Fruit fly (Drosophila melanogaster) whole organism, adult: Measurements from ENCODE around the gene Nrx-1.

Experiments
- CG11617 ChIP-seq: fragments of 200-800 bp; sonication (Bioruptor generic); optimal IDR thresholded peaks from 2 replicates; lab custom pipeline; 2017; ENCODE audit warnings: mild to moderate bottlenecking, missing biosample characterization, missing genetic modification reagents, missing genetic modification characterization
- CG12768 ChIP-seq: fragments of 200-800 bp; sonication (Bioruptor generic); optimal IDR thresholded peaks from 2 replicates; lab custom pipeline; 2017; ENCODE audit warnings: missing biosample characterization, missing genetic modification characterization, mild to moderate bottlenecking, moderate library complexity, missing genetic modification reagents
- CG14711 ChIP-seq: fragments of 200-800 bp; sonication (Bioruptor generic); optimal IDR thresholded peaks from 2 replicates; lab custom pipeline; 2018; ENCODE audit warnings: missing biosample characterization, mild to moderate bottlenecking, missing genetic modification characterization, moderate library complexity
- CG33017 ChIP-seq: fragments of 200-800 bp; sonication (Bioruptor generic); optimal IDR thresholded peaks from 2 replicates; lab custom pipeline; 2018; ENCODE audit warnings: missing biosample characterization, mild to moderate bottlenecking, missing genetic modification characterization, moderate library complexity
- CG5204 ChIP-seq: fragments of 200-800 bp; sonication (Bioruptor generic); optimal IDR thresholded peaks from 2 replicates; lab custom pipeline; 2016; ENCODE audit warnings: missing biosample characterization, missing genetic modification characterization
- Clk ChIP-seq: fragments of 200-800 bp; sonication (Bioruptor generic); optimal IDR thresholded peaks from 2 replicates; lab custom pipeline; 2017; ENCODE audit warnings: missing biosample characterization, missing genetic modification characterization
- Hr96 ChIP-seq: fragments of 200-800 bp; sonication (Bioruptor generic); optimal IDR thresholded peaks from 2 replicates; lab custom pipeline; 2016; ENCODE audit warnings: missing biosample characterization, missing genetic modification characterization
- bab1 ChIP-seq: fragments of 200-800 bp; sonication (Bioruptor generic); optimal IDR thresholded peaks from 3 replicates; lab custom pipeline; 2019; ENCODE audit warnings: missing biosample characterization, mild to moderate bottlenecking, missing genetic modification characterization, moderate library complexity
- cnc ChIP-seq, 2 experiments: fragments of >200 bp; optimal IDR thresholded peaks; 2 replicates each; lab custom pipeline; 2017
- ovo ChIP-seq: fragments of 200-800 bp; sonication (Bioruptor generic); optimal IDR thresholded peaks from 2 replicates; lab custom pipeline; 2016; ENCODE audit warnings: missing biosample characterization, missing genetic modification characterization
- tj ChIP-seq: fragments of 200-800 bp; sonication (Bioruptor generic); optimal IDR thresholded peaks from 3 replicates; lab custom pipeline; 2017; ENCODE audit warnings: missing biosample characterization, mild to moderate bottlenecking, missing genetic modification characterization, moderate library complexity
- toe ChIP-seq: fragments of 200-800 bp; sonication (Bioruptor generic); optimal IDR thresholded peaks from 2 replicates; lab custom pipeline; 2016; ENCODE audit warnings: missing biosample characterization, missing genetic modification characterization

DNA sequence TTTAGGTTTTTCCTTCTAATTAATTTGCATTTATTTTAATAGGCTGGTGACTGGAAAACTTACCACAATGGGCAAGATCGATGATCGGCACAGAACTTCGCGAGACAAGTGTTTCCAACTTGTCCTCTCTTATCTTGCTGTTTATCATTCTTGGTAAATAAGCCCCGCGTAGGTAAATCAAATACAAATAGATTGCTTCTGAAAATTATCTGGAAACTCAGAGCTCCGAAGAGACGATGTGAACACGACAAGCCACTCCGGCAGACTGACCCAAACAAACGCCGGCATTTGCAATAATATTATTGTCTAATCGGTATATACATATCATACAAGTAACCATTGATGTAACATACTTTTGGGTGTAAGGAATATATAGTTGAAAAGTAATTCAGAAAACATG, 62.0 kb downstream of the Nrx-1 start, which contains the start of gene CG33099:
- TF ChIP-seq CG12768 (peak; percentile 73), Clk (peak; percentile 48), ovo (GFP tag; lab: Kevin White, UChicago) (no peak), tj (GFP tag; lab: Kevin White, UChicago) (peak; percentile 42), CG5204 (GFP tag; lab: Kevin White, UChicago) (peak; percentile 46), CG33017 (tag; lab: Kevin White, UChicago) (peak; percentile 67), CG14711 (tag; lab: Kevin White, UChicago) (peak; percentile 57), toe (GFP tag; lab: Kevin White, UChicago) (peak; percentile 51), cnc (optimal IDR thresholded peaks at IDR 0.05; lab: Kevin White, UChicago) (no peak), CG11617 (GFP tag; lab: Kevin White, UChicago) (peak; percentile 73), bab1 (GFP tag; lab: Kevin White, UChicago) (peak; percentile 21), Hr96 (GFP tag; lab: Kevin White, UChicago) (peak; percentile 28)
